Fruit fly (Drosophila melanogaster) Kc167 (cell line): ENCODE measurements around the gene jus.

Experiments used
- psq ChIP-seq: fragments of >200 bp; optimal IDR thresholded peaks from 2 replicates; lab custom pipeline; 2017; ENCODE audit warnings: missing external identifiers
- ttk ChIP-seq: sonication (Bioruptor generic); optimal IDR thresholded peaks from 2 replicates; lab custom pipeline; 2017; ENCODE audit warnings: missing external identifiers

DNA sequence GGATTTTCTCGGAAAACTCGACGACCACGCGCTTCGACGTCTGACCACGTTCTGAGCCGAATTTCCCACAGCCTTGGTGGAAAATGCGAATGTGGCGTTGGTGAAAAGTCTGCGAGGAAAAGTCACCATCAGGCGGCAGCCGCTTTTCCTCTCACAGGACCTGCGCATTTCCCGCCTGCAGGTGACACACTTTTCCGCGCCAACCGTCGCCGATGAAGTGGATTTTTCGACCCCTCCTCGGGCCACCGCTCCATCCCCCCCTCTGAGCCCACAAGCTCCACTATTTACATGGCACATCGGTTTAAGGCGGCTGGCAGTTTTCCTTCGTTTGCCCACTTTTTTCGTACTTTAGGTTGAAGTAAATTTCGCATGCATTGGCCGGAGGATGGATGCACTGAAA is at the start of gene jus:
- no peak for TF ChIP-seq psq (lab: Kevin White, UChicago)
- no peak for TF ChIP-seq ttk (lab: Kevin White, UChicago)
